Worm (Caenorhabditis elegans) whole organism, late embryonic: ENCODE data around the gene clec-206.

Source experiments
- C08G9.2 ChIP-seq: sonication (generic microtip); optimal IDR thresholded peaks from 2 replicates; lab custom pipeline; 2016; ENCODE audit warnings: mild to moderate bottlenecking, missing genetic modification characterization, moderate library complexity, missing compliant biosample characterization
- F13H6.1 ChIP-seq: sonication (generic microtip); optimal IDR thresholded peaks from 2 replicates; lab custom pipeline; 2016; ENCODE audit warnings: missing genetic modification characterization, missing compliant biosample characterization
- K02D7.2 ChIP-seq: sonication (generic microtip); optimal IDR thresholded peaks from 2 replicates; lab custom pipeline; 2017; ENCODE audit warnings: mild to moderate bottlenecking, missing genetic modification characterization, missing compliant biosample characterization
- T23F11.4 ChIP-seq: fragments of 200-800 bp; sonication (Bioruptor generic); optimal IDR thresholded peaks from 2 replicates; lab custom pipeline; 2018; ENCODE audit warnings: mild to moderate bottlenecking, missing genetic modification characterization, missing compliant biosample characterization
- Y22D7AL.16 ChIP-seq: sonication (generic microtip); optimal IDR thresholded peaks from 2 replicates; lab custom pipeline; 2016; ENCODE audit warnings: missing genetic modification characterization, missing compliant biosample characterization
- ahr-1 ChIP-seq: sonication (generic microtip); optimal IDR thresholded peaks from 2 replicates; lab custom pipeline; 2016; ENCODE audit warnings: missing genetic modification characterization, missing compliant biosample characterization
- ama-1 ChIP-seq: fragments of 150-350 bp; optimal IDR thresholded peaks from 2 replicates; lab custom pipeline; 2014
- ceh-14 ChIP-seq: sonication (generic microtip); optimal IDR thresholded peaks from 2 replicates; lab custom pipeline; 2016; ENCODE audit warnings: missing genotype, missing genetic modification characterization, missing compliant biosample characterization
- ceh-18 ChIP-seq: sonication (generic microtip); optimal IDR thresholded peaks from 2 replicates; lab custom pipeline; 2016; ENCODE audit warnings: missing genetic modification characterization, missing compliant biosample characterization
- ceh-19 ChIP-seq: fragments of 200-800 bp; sonication (Bioruptor generic); optimal IDR thresholded peaks from 2 replicates; lab custom pipeline; 2018; ENCODE audit warnings: mild to moderate bottlenecking, missing genetic modification characterization, missing compliant biosample characterization
- ceh-2 ChIP-seq: sonication (generic microtip); optimal IDR thresholded peaks from 2 replicates; lab custom pipeline; 2016; ENCODE audit warnings: missing genotype, missing genetic modification characterization, missing compliant biosample characterization
- ceh-22 ChIP-seq: sonication (generic microtip); optimal IDR thresholded peaks from 2 replicates; lab custom pipeline; 2017; ENCODE audit warnings: missing biosample characterization, missing genetic modification characterization
- ceh-30 ChIP-seq: fragments of 150-350 bp; optimal IDR thresholded peaks from 2 replicates; lab custom pipeline; 2014; ENCODE audit warnings: missing biosample characterization, missing genetic modification characterization
- ceh-34 ChIP-seq: sonication (generic microtip); optimal IDR thresholded peaks from 2 replicates; lab custom pipeline; 2016; ENCODE audit warnings: mild to moderate bottlenecking, missing genetic modification characterization, missing compliant biosample characterization
- ceh-6 ChIP-seq: fragments of 200-800 bp; sonication (Bioruptor generic); optimal IDR thresholded peaks from 2 replicates; lab custom pipeline; 2018; ENCODE audit warnings: mild to moderate bottlenecking, missing genetic modification characterization, missing compliant biosample characterization
- ceh-9 ChIP-seq: sonication (generic microtip); optimal IDR thresholded peaks from 2 replicates; lab custom pipeline; 2016; ENCODE audit warnings: mild to moderate bottlenecking, missing genetic modification characterization, inconsistent platforms, missing compliant biosample characterization
- che-1 ChIP-seq: sonication (generic microtip); optimal IDR thresholded peaks from 2 replicates; lab custom pipeline; 2016; ENCODE audit warnings: mild to moderate bottlenecking, missing genetic modification characterization, missing compliant biosample characterization
- dve-1 ChIP-seq: sonication (generic microtip); optimal IDR thresholded peaks from 2 replicates; lab custom pipeline; 2017; ENCODE audit warnings: antibody characterized with exemption, mild to moderate bottlenecking, missing genetic modification characterization, missing compliant biosample characterization
- eyg-1 ChIP-seq: sonication (generic microtip); optimal IDR thresholded peaks from 2 replicates; lab custom pipeline; 2016; ENCODE audit warnings: missing genotype, missing genetic modification characterization, missing compliant biosample characterization
- fax-1 ChIP-seq: sonication (generic microtip); optimal IDR thresholded peaks from 2 replicates; lab custom pipeline; 2016; ENCODE audit warnings: missing genotype, missing genetic modification characterization, missing compliant biosample characterization
- fkh-6 ChIP-seq: sonication (generic microtip); optimal IDR thresholded peaks from 2 replicates; lab custom pipeline; 2016; ENCODE audit warnings: missing genetic modification characterization, missing compliant biosample characterization
- hlh-13 ChIP-seq: fragments of 200-800 bp; sonication (Bioruptor generic); optimal IDR thresholded peaks from 2 replicates; lab custom pipeline; 2018; ENCODE audit warnings: mild to moderate bottlenecking, missing genetic modification characterization, missing compliant biosample characterization
- hlh-8 ChIP-seq: sonication (generic microtip); optimal IDR thresholded peaks from 2 replicates; lab custom pipeline; 2016; ENCODE audit warnings: missing genotype, missing genetic modification characterization, missing compliant biosample characterization
- lim-6 ChIP-seq: sonication (generic microtip); optimal IDR thresholded peaks from 2 replicates; lab custom pipeline; 2016; ENCODE audit warnings: missing genetic modification characterization, missing compliant biosample characterization
- madf-2 ChIP-seq: sonication (generic microtip); optimal IDR thresholded peaks from 2 replicates; lab custom pipeline; 2017; ENCODE audit warnings: missing genetic modification characterization, missing compliant biosample characterization
- nfya-1 ChIP-seq: sonication (generic microtip); optimal IDR thresholded peaks from 2 replicates; lab custom pipeline; 2017; ENCODE audit warnings: missing genetic modification characterization, mild to moderate bottlenecking, missing compliant biosample characterization, antibody characterized with exemption, moderate library complexity
- nhr-232 ChIP-seq: sonication (generic microtip); optimal IDR thresholded peaks from 2 replicates; lab custom pipeline; 2016; ENCODE audit warnings: missing genetic modification characterization, missing compliant biosample characterization
- npax-4 ChIP-seq: sonication (generic microtip); optimal IDR thresholded peaks from 2 replicates; lab custom pipeline; 2016; ENCODE audit warnings: missing genetic modification characterization, missing compliant biosample characterization
- pag-3 ChIP-seq: sonication (generic microtip); optimal IDR thresholded peaks from 2 replicates; lab custom pipeline; 2016; ENCODE audit warnings: missing compliant biosample characterization, missing genetic modification characterization, borderline replicate concordance
- pat-9 ChIP-seq: fragments of 200-800 bp; sonication (Bioruptor generic); optimal IDR thresholded peaks from 2 replicates; lab custom pipeline; 2018; ENCODE audit warnings: mild to moderate bottlenecking, missing genetic modification characterization, moderate library complexity, missing compliant biosample characterization
- pqm-1 ChIP-seq: sonication (generic microtip); optimal IDR thresholded peaks from 2 replicates; lab custom pipeline; 2016; ENCODE audit warnings: missing genetic modification characterization, missing compliant biosample characterization
- ref-2 ChIP-seq: sonication (generic microtip); optimal IDR thresholded peaks from 2 replicates; lab custom pipeline; 2016; ENCODE audit warnings: missing genetic modification characterization, missing compliant biosample characterization
- rnt-1 ChIP-seq: sonication (generic microtip); optimal IDR thresholded peaks from 2 replicates; lab custom pipeline; 2016; ENCODE audit warnings: missing genetic modification characterization, missing compliant biosample characterization
- sdc-2 ChIP-seq: sonication (generic microtip); optimal IDR thresholded peaks from 2 replicates; lab custom pipeline; 2016; ENCODE audit warnings: missing genotype, missing genetic modification characterization, missing compliant biosample characterization
- sox-2 ChIP-seq: fragments of 200-800 bp; sonication (Bioruptor generic); IDR thresholded peaks from 2 replicates; pipeline ENCODE4 v1.3.6; 2022; ENCODE audit warnings: missing genetic modification reagents, missing genetic modification characterization, missing compliant biosample characterization
- sox-4 ChIP-seq: sonication (generic microtip); optimal IDR thresholded peaks from 2 replicates; lab custom pipeline; 2017; ENCODE audit warnings: mild to moderate bottlenecking, missing genetic modification characterization, inconsistent platforms, missing compliant biosample characterization
- syd-9 ChIP-seq: sonication (generic microtip); optimal IDR thresholded peaks from 2 replicates; lab custom pipeline; 2016; ENCODE audit warnings: mild to moderate bottlenecking, missing genetic modification characterization, moderate library complexity, missing compliant biosample characterization
- tbx-2 ChIP-seq: sonication (generic microtip); optimal IDR thresholded peaks from 2 replicates; lab custom pipeline; 2016; ENCODE audit warnings: missing genetic modification characterization, missing compliant biosample characterization
- ttx-3 ChIP-seq: sonication (generic microtip); optimal IDR thresholded peaks from 2 replicates; lab custom pipeline; 2016; ENCODE audit warnings: missing genetic modification reagents, missing genetic modification characterization, missing compliant biosample characterization

Gene clec-206

ce11 chrV:1989220-1989619, 14.9 kb downstream of the clec-206 start:
- TF ChIP-seq hlh-8 (tag; lab: Kevin White, UChicago) (no peak), sox-4 (tag; lab: Kevin White, UChicago) (no peak), K02D7.2 (tag; lab: Kevin White, UChicago) (no peak), hlh-13 (no peak), ceh-19 (no peak), F13H6.1 (tag; lab: Kevin White, UChicago) (no peak), che-1 (tag; lab: Kevin White, UChicago) (no peak), madf-2 (tag; lab: Kevin White, UChicago) (no peak), ceh-9 (tag; lab: Kevin White, UChicago) (no peak), pag-3 (tag; lab: Kevin White, UChicago) (no peak), ama-1 (no peak), sox-2 (GFP tag; lab: Robert Waterston, UW) (no peak), Y22D7AL.16 (tag; lab: Kevin White, UChicago) (no peak), tbx-2 (tag; lab: Kevin White, UChicago) (no peak), ahr-1 (tag; lab: Kevin White, UChicago) (no peak), ceh-6 (GFP tag; lab: Kevin White, UChicago) (no peak), nhr-232 (tag; lab: Kevin White, UChicago) (no peak), nfya-1 (tag; lab: Kevin White, UChicago) (no peak)

ce11 chrV:1986954-1987353, 17.2 kb downstream of the clec-206 start, which contains the start of gene T08B1.1:
TSS of gene T08B1.1 (minus strand) at chrV:1987045.
- TF ChIP-seq eyg-1 (tag; lab: Kevin White, UChicago): no peak
- no peak for TF ChIP-seq lim-6 (tag; lab: Kevin White, UChicago)
- no peak for TF ChIP-seq ttx-3
- TF ChIP-seq ceh-2: no peak
- TF ChIP-seq ref-2 (tag; lab: Kevin White, UChicago): no peak
- no peak for TF ChIP-seq npax-4
- TF ChIP-seq nfya-1 (tag; lab: Kevin White, UChicago): no peak
- TF ChIP-seq ceh-34 (tag; lab: Kevin White, UChicago): no peak
- TF ChIP-seq ceh-30 (tag; lab: Kevin White, UChicago): no peak
- TF ChIP-seq dve-1: no peak
- TF ChIP-seq syd-9 (tag; lab: Kevin White, UChicago): no peak
- TF ChIP-seq, all 69 proteins: peak for 0

- TF ChIP-seq T23F11.4: no peak
- TF ChIP-seq sox-2 (GFP tag; lab: Robert Waterston, UW): no peak
- no peak for TF ChIP-seq pat-9
- TF ChIP-seq ceh-22 (tag; lab: Kevin White, UChicago): no peak
- no peak for TF ChIP-seq ceh-19
- no peak for TF ChIP-seq ceh-18 (tag; lab: Kevin White, UChicago)
- TF ChIP-seq C08G9.2 (tag; lab: Kevin White, UChicago): no peak
- no peak for TF ChIP-seq rnt-1 (tag; lab: Kevin White, UChicago)
- TF ChIP-seq pqm-1 (tag; lab: Kevin White, UChicago): no peak
- TF ChIP-seq sdc-2 (tag; lab: Kevin White, UChicago): no peak
- TF ChIP-seq ahr-1 (tag; lab: Kevin White, UChicago): no peak
- no peak for TF ChIP-seq ceh-6 (GFP tag; lab: Kevin White, UChicago)
- TF ChIP-seq pag-3 (tag; lab: Kevin White, UChicago): no peak
- TF ChIP-seq fkh-6 (tag; lab: Kevin White, UChicago): no peak
- TF ChIP-seq ceh-14 (tag; lab: Kevin White, UChicago): no peak
- TF ChIP-seq fax-1 (tag; lab: Kevin White, UChicago): no peak
Measured at ce11 chrV:1978968-1979367, 25.2 kb downstream of the clec-206 start, which contains the start of gene T08B1.4. TSS of gene T08B1.4 (plus strand) at chrV:1979268.
